Worm (Caenorhabditis elegans) whole organism, L4 larva: ENCODE measurements around the gene T06E4.21.

Source experiments
- F10B5.3 ChIP-seq: sonication (generic microtip); optimal IDR thresholded peaks from 2 replicates; lab custom pipeline; 2016; ENCODE audit warnings: mild to moderate bottlenecking, missing genetic modification characterization, missing compliant biosample characterization
- F49E8.2 ChIP-seq: sonication (generic microtip); optimal IDR thresholded peaks from 2 replicates; lab custom pipeline; 2016; ENCODE audit warnings: missing compliant biosample characterization, mild to moderate bottlenecking, missing genetic modification characterization, borderline replicate concordance
- R02D3.7 ChIP-seq: fragments of 150-350 bp; sonication (generic microtip); optimal IDR thresholded peaks from 3 replicates; lab custom pipeline; 2014; ENCODE audit warnings: missing biosample characterization, missing genetic modification characterization
- T20F7.1 ChIP-seq: fragments of 200-800 bp; sonication (Bioruptor generic); optimal IDR thresholded peaks from 2 replicates; lab custom pipeline; 2018; ENCODE audit warnings: mild to moderate bottlenecking, missing genetic modification characterization, missing compliant biosample characterization
- Y48G9A.11 ChIP-seq: fragments of 200-800 bp; sonication (Bioruptor generic); IDR thresholded peaks from 2 replicates; pipeline ENCODE4 v1.3.6; 2022; ENCODE audit warnings: missing genetic modification reagents, missing genetic modification characterization, missing compliant biosample characterization
- Y75B8A.6 ChIP-seq: fragments of 200-800 bp; sonication (Bioruptor generic); IDR thresholded peaks from 2 replicates; pipeline ENCODE4 v1.3.6; 2022; ENCODE audit warnings: missing genetic modification reagents, missing genetic modification characterization, missing compliant biosample characterization
- aha-1 ChIP-seq: fragments of 150-350 bp; peaks from one replicate; lab custom pipeline; 2014; ENCODE audit warnings: missing biosample characterization, missing genetic modification characterization
- aly-2 ChIP-seq: sonication (generic microtip); optimal IDR thresholded peaks from 2 replicates; lab custom pipeline; 2018; ENCODE audit warnings: missing biosample characterization, missing genetic modification characterization
- attf-4 ChIP-seq: sonication (generic microtip); optimal IDR thresholded peaks from 3 replicates; lab custom pipeline; 2017; ENCODE audit warnings: missing biosample characterization, missing genetic modification characterization
- ceh-28 ChIP-seq: fragments of 150-350 bp; optimal IDR thresholded peaks from 2 replicates; lab custom pipeline; 2014; ENCODE audit warnings: missing biosample characterization, missing genetic modification reagents, missing genetic modification characterization
- ceh-44 ChIP-seq: fragments of 200-800 bp; sonication (Bioruptor generic); IDR thresholded peaks from 2 replicates; pipeline ENCODE4 v1.3.6; 2022; ENCODE audit warnings: missing genetic modification reagents, missing genetic modification characterization, missing compliant biosample characterization
- ceh-62 ChIP-seq: sonication (generic microtip); optimal IDR thresholded peaks from 2 replicates; lab custom pipeline; 2017; ENCODE audit warnings: missing biosample characterization, missing genetic modification characterization
- ces-1 ChIP-seq: fragments of 150-350 bp; sonication (generic microtip); optimal IDR thresholded peaks from 4 replicates; lab custom pipeline; 2014; ENCODE audit warnings: missing biosample characterization, missing genetic modification reagents, missing genetic modification characterization
- daf-12 ChIP-seq: fragments of 150-350 bp; optimal IDR thresholded peaks from 2 replicates; lab custom pipeline; 2014; ENCODE audit warnings: missing biosample characterization, missing genetic modification reagents, missing genetic modification characterization
- daf-16 ChIP-seq, 3 experiments: sonication (generic microtip); optimal IDR thresholded peaks; 2 replicates each; lab custom pipeline; 2016 to 2017; ENCODE audit warnings: missing genetic modification characterization in 3 of 3, missing genetic modification reagents in 3 of 3, mild to moderate bottlenecking in 2 of 3, missing compliant biosample characterization in 2 of 3, missing biosample characterization in 1 of 3, moderate library complexity in 1 of 3
- dmd-8 ChIP-seq: fragments of 200-800 bp; sonication (Bioruptor generic); IDR thresholded peaks from 2 replicates; pipeline ENCODE4 v1.3.6; 2022; ENCODE audit warnings: missing genetic modification characterization, missing compliant biosample characterization
- dmd-9 ChIP-seq: fragments of 200-800 bp; sonication (Bioruptor generic); IDR thresholded peaks from 2 replicates; pipeline ENCODE4 v1.3.6; 2022; ENCODE audit warnings: missing genetic modification reagents, missing genetic modification characterization, missing compliant biosample characterization
- dve-1 ChIP-seq: sonication (generic microtip); optimal IDR thresholded peaks from 2 replicates; lab custom pipeline; 2017; ENCODE audit warnings: antibody characterized with exemption, mild to moderate bottlenecking, missing genetic modification characterization, missing compliant biosample characterization; ENCODE audit not compliant: insufficient read depth
- hlh-11 ChIP-seq: fragments of 200-800 bp; sonication (Bioruptor generic); optimal IDR thresholded peaks from 2 replicates; lab custom pipeline; 2018; ENCODE audit warnings: mild to moderate bottlenecking, missing genetic modification characterization, missing compliant biosample characterization
- hmg-1.1 ChIP-seq: fragments of 200-800 bp; sonication (Bioruptor generic); IDR thresholded peaks from 2 replicates; pipeline ENCODE4 v1.3.6; 2022; ENCODE audit warnings: missing genetic modification reagents, missing genetic modification characterization, missing compliant biosample characterization
- jun-1 ChIP-seq: fragments of 150-350 bp; optimal IDR thresholded peaks from 2 replicates; lab custom pipeline; 2014; ENCODE audit warnings: missing biosample characterization, missing genetic modification reagents, missing genetic modification characterization
- lim-7 ChIP-seq: fragments of 200-800 bp; sonication (Bioruptor generic); IDR thresholded peaks from 2 replicates; pipeline ENCODE4 v1.3.6; 2022; ENCODE audit warnings: missing genetic modification characterization, missing compliant biosample characterization
- madf-5 ChIP-seq, 2 experiments: fragments of 200-800 bp; sonication (Bioruptor generic); IDR thresholded peaks; 2 replicates each; pipeline ENCODE4 v1.3.6; 2022; ENCODE audit warnings: missing compliant biosample characterization in 2 of 2, missing genetic modification characterization in 2 of 2
- mes-2 ChIP-seq: sonication (generic microtip); optimal IDR thresholded peaks from 2 replicates; lab custom pipeline; 2016; ENCODE audit warnings: missing genotype, mild to moderate bottlenecking, missing genetic modification characterization, missing compliant biosample characterization; ENCODE audit not compliant: poor library complexity, severe bottlenecking
- mxl-2 ChIP-seq: fragments of 200-800 bp; sonication (Bioruptor generic); conservative IDR thresholded peaks from 2 replicates; pipeline ENCODE4 v1.3.6; 2022; ENCODE audit warnings: missing genetic modification reagents, missing genetic modification characterization, missing compliant biosample characterization
- mxl-3 ChIP-seq: fragments of 200-800 bp; sonication (Bioruptor generic); optimal IDR thresholded peaks from 2 replicates; lab custom pipeline; 2018; ENCODE audit warnings: mild to moderate bottlenecking, missing genetic modification characterization, missing compliant biosample characterization
- nhr-102 ChIP-seq: sonication (generic microtip); optimal IDR thresholded peaks from 2 replicates; lab custom pipeline; 2016; ENCODE audit warnings: mild to moderate bottlenecking, missing genetic modification characterization, moderate library complexity, missing compliant biosample characterization
- nhr-11 ChIP-seq: fragments of 150-350 bp; optimal IDR thresholded peaks from 2 replicates; lab custom pipeline; 2014; ENCODE audit warnings: missing biosample characterization, missing genetic modification characterization
- nhr-237 ChIP-seq: sonication (generic microtip); optimal IDR thresholded peaks from 2 replicates; lab custom pipeline; 2017; ENCODE audit warnings: missing biosample characterization, missing genetic modification characterization
- nhr-28 ChIP-seq: fragments of 150-350 bp; optimal IDR thresholded peaks from 2 replicates; lab custom pipeline; 2014; ENCODE audit warnings: missing biosample characterization, missing genetic modification characterization
- nhr-76 ChIP-seq: fragments of 150-350 bp; optimal IDR thresholded peaks from 2 replicates; lab custom pipeline; 2014; ENCODE audit warnings: missing biosample characterization, missing genetic modification characterization
- nhr-77 ChIP-seq: fragments of 150-350 bp; optimal IDR thresholded peaks from 2 replicates; lab custom pipeline; 2014; ENCODE audit warnings: missing biosample characterization, missing genetic modification characterization
- php-3 ChIP-seq: fragments of 200-800 bp; sonication (Bioruptor generic); IDR thresholded peaks from 2 replicates; pipeline ENCODE4 v1.3.6; 2022; ENCODE audit warnings: missing genetic modification reagents, missing genetic modification characterization, missing compliant biosample characterization
- pqm-1 ChIP-seq: sonication (generic microtip); optimal IDR thresholded peaks from 2 replicates; lab custom pipeline; 2017; ENCODE audit warnings: missing biosample characterization, missing genetic modification characterization
- saeg-2 ChIP-seq: fragments of 200-800 bp; sonication (Bioruptor generic); IDR thresholded peaks from 2 replicates; pipeline ENCODE4 v1.3.6; 2022; ENCODE audit warnings: missing genetic modification reagents, missing genetic modification characterization, missing compliant biosample characterization
- set-16 ChIP-seq: fragments of 200-800 bp; sonication (Bioruptor generic); IDR thresholded peaks from 2 replicates; pipeline ENCODE4 v1.3.6; 2022; ENCODE audit warnings: missing genetic modification reagents, missing genetic modification characterization, missing compliant biosample characterization
- snpc-4 ChIP-seq: fragments of 150-350 bp; optimal IDR thresholded peaks from 2 replicates; lab custom pipeline; 2014; ENCODE audit warnings: missing biosample characterization, missing genetic modification characterization
- spr-1 ChIP-seq: sonication (generic microtip); optimal IDR thresholded peaks from 2 replicates; lab custom pipeline; 2016; ENCODE audit warnings: mild to moderate bottlenecking, missing genetic modification characterization, missing compliant biosample characterization
- tag-97 ChIP-seq: fragments of 200-800 bp; sonication (Bioruptor generic); IDR thresholded peaks from 2 replicates; pipeline ENCODE4 v1.3.6; 2022; ENCODE audit warnings: missing genetic modification characterization, missing compliant biosample characterization
- tra-1 ChIP-seq: fragments of 200-800 bp; sonication (Bioruptor generic); IDR thresholded peaks from 2 replicates; pipeline ENCODE4 v1.3.6; 2022; ENCODE audit warnings: missing genetic modification reagents, missing genetic modification characterization, missing compliant biosample characterization
- unc-62 ChIP-seq, 3 experiments: fragments of 150-350 bp in 1 of 3; sonication (generic microtip); optimal IDR thresholded peaks in 2 of 3; peaks in 1 of 3; 1 replicate in 1 of 3; 2 replicates in 2 of 3; lab custom pipeline; 2014 to 2017; ENCODE audit warnings: missing biosample characterization in 3 of 3, missing genetic modification characterization in 3 of 3, missing genetic modification reagents in 3 of 3, missing genotype in 1 of 3
- zip-11 ChIP-seq: fragments of 200-800 bp; sonication (Bioruptor generic); IDR thresholded peaks from 2 replicates; pipeline ENCODE4 v1.3.6; 2022; ENCODE audit warnings: missing genetic modification characterization, missing compliant biosample characterization

The T06E4.21 gene

ce11 chrV:9666394-9666793 lies 15.0 kb downstream of the T06E4.21 start, which contains the start of gene ZK287.1:
TSS of gene ZK287.1 (plus strand) at chrV:9666694.
- no peak for TF ChIP-seq hmg-1.1
- peak in 1 of 2 experiments; percentile 6 for TF ChIP-seq unc-62 (GFP tag; optimal IDR thresholded peaks at IDR 0.05 in 1 of 2; lab: Kevin White, UChicago)
- TF ChIP-seq unc-62 (tag; optimal IDR thresholded peaks at IDR 0.05; lab: Kevin White, UChicago) = no peak
- TF ChIP-seq nhr-237 = no peak
- TF ChIP-seq ces-1 (GFP tag; lab: Kevin White, UChicago) = no peak
- TF ChIP-seq ceh-28 (tag; lab: Kevin White, UChicago) = no peak
- TF ChIP-seq, all 104 proteins: peak for 1

ce11 chrV:9672495-9672894 lies 21.1 kb downstream of the T06E4.21 start:
- no peak for TF ChIP-seq set-16 (GFP tag; lab: Robert Waterston, UW)
- TF ChIP-seq nhr-76 (tag; lab: Kevin White, UChicago) = no peak
- TF ChIP-seq daf-12 (tag; lab: Kevin White, UChicago) = no peak
- no peak for TF ChIP-seq Y75B8A.6
- TF ChIP-seq F49E8.2 (tag; lab: Kevin White, UChicago) = no peak
- TF ChIP-seq spr-1 = no peak
- TF ChIP-seq hlh-11 (tag; lab: Kevin White, UChicago) = no peak
- peak; percentile 50 for TF ChIP-seq php-3 (GFP tag; lab: Robert Waterston, UW)
- TF ChIP-seq dmd-9 (GFP tag; lab: Robert Waterston, UW) = no peak
- no peak for TF ChIP-seq aly-2 (tag; lab: Kevin White, UChicago)
- TF ChIP-seq mxl-3 (GFP tag; lab: Kevin White, UChicago) = no peak
- no peak for TF ChIP-seq zip-11 (GFP tag; lab: Robert Waterston, UW)
- no peak for TF ChIP-seq mes-2
- TF ChIP-seq dve-1 = peak; percentile 56
- TF ChIP-seq daf-16 (GFP tag; optimal IDR thresholded peaks at IDR 0.05; lab: Kevin White, UChicago) = no peak
- peak; percentile 76 for TF ChIP-seq daf-16 (tag; optimal IDR thresholded peaks at IDR 0.05; lab: Kevin White, UChicago)
- TF ChIP-seq ceh-28 (tag; lab: Kevin White, UChicago) = no peak
- no peak for TF ChIP-seq hmg-1.1
- no peak for TF ChIP-seq aha-1 (tag; lab: Kevin White, UChicago)
- no peak for TF ChIP-seq snpc-4 (tag; lab: Kevin White, UChicago)
- no peak for TF ChIP-seq jun-1 (tag; lab: Kevin White, UChicago)
- no peak for TF ChIP-seq unc-62 (GFP tag; optimal IDR thresholded peaks at IDR 0.05 in 1 of 2; lab: Kevin White, UChicago)
- no peak for TF ChIP-seq unc-62 (tag; optimal IDR thresholded peaks at IDR 0.05; lab: Kevin White, UChicago)
- TF ChIP-seq nhr-237 = no peak
- no peak for TF ChIP-seq lim-7 (GFP tag; lab: Robert Waterston, UW)
- no peak for TF ChIP-seq tra-1
- no peak for TF ChIP-seq tag-97 (GFP tag; lab: Robert Waterston, UW)
- TF ChIP-seq Y48G9A.11 (GFP tag; lab: Robert Waterston, UW) = no peak
- no peak for TF ChIP-seq nhr-11 (tag; lab: Kevin White, UChicago)
- TF ChIP-seq pqm-1 = peak; percentile 30
- no peak for TF ChIP-seq ceh-44 (GFP tag; lab: Robert Waterston, UW)
- no peak for TF ChIP-seq F10B5.3
- TF ChIP-seq nhr-77 (tag; lab: Kevin White, UChicago) = no peak
- TF ChIP-seq dmd-8 (GFP tag; lab: Robert Waterston, UW) = no peak

DNA sequence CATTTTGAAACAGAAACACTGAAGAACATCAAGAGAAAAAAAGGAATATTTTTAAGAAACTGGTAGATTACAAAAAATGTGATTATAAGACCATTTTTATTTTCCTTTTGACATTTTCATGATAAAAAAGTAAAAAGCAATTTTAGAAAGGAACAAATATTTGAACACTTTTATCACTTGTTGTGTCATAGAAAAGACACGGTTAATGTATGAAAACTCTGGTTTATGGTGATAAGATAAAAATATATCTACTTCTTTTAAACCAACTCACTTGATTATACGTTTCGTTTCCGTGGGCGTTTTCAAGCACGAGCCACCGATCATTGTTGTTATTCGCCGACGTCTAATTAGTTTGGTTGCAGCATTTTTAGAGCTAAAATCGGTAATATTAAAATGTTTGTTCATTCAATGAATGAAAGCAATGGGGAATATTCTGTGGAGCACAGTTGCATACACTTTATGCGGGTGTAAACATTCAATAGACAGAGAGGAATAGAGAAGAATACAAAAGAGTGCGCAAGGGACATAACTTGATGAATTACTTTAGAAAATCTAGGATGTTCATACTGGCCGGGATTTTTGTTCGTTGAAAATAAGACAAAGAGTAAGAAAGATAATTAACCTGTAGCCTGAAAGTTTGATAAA lies 21.9 kb downstream of the T06E4.21 start, which contains the start of gene sulp-8:
Gene sulp-8 (minus strand): TSS at position 469 of the 645 bp plus-strand sequence.
- TF ChIP-seq nhr-102 (tag; lab: Kevin White, UChicago) (no peak), R02D3.7 (tag; lab: Kevin White, UChicago) (no peak), attf-4 (tag; lab: Kevin White, UChicago) (no peak), nhr-28 (tag; lab: Kevin White, UChicago) (peak; percentile 30), ceh-62 (tag; lab: Kevin White, UChicago) (no peak), saeg-2 (GFP tag; lab: Robert Waterston, UW) (no peak), T20F7.1 (GFP tag; lab: Kevin White, UChicago) (no peak), madf-5 (GFP tag; IDR thresholded peaks at IDR 0.05; lab: Robert Waterston, UW) (no peak), mxl-2 (GFP tag; lab: Robert Waterston, UW) (no peak), dve-1 (peak; percentile 25), daf-16 (GFP tag; optimal IDR thresholded peaks at IDR 0.05; lab: Kevin White, UChicago) (no peak), daf-16 (tag; optimal IDR thresholded peaks at IDR 0.05; lab: Kevin White, UChicago) (peak; percentile 63), snpc-4 (tag; lab: Kevin White, UChicago) (no peak)
